Worm (Caenorhabditis elegans): Measurements from ENCODE around the gene fbxa-150.

DNA sequence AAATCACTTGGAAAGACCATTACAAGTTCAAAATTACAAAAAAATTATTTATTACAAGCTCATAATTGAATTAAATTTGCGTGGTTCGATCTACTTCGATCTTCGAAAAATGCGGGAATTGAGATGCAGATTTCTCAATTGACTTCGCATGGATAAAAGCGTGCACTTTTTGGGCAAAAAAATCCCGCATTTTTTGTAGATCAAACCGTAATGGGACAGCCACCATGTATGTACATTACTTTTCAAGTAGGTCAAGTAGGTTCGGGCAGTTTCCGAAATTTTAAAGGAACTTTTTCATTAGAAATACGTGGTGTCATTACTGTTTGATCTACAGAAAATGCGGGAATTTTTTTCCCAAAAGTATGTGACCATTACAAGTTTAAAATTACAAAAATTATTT is 24.9 kb upstream of the fbxa-150 start:
- TF ChIP-seq tab-1 (GFP tag; IDR thresholded peaks at IDR 0.05) (no peak), med-1 (GFP tag; optimal IDR thresholded peaks at IDR 0.05; ENCODE audit: insufficient read depth) (no peak), T22C8.4 (GFP tag; IDR thresholded peaks at IDR 0.05) (no peak), ztf-29 (GFP tag; IDR thresholded peaks at IDR 0.05) (no peak), flt-1 (GFP tag; IDR thresholded peaks at IDR 0.05) (no peak), cog-1 (tag; optimal IDR thresholded peaks at IDR 0.05) (no peak), ztf-23 (GFP tag; IDR thresholded peaks at IDR 0.05) (no peak), klf-2 (GFP tag; conservative IDR thresholded peaks at IDR 0.05) (no peak)
